Worm (Caenorhabditis elegans): ENCODE results near the gene Y57A10A.27.
"Not testable (repeated sequence)": the region's sequence is repeated elsewhere in the genome, so short reads cannot be mapped to it uniquely, and the experiment has no call there.

The Y57A10A.27 gene

DNA sequence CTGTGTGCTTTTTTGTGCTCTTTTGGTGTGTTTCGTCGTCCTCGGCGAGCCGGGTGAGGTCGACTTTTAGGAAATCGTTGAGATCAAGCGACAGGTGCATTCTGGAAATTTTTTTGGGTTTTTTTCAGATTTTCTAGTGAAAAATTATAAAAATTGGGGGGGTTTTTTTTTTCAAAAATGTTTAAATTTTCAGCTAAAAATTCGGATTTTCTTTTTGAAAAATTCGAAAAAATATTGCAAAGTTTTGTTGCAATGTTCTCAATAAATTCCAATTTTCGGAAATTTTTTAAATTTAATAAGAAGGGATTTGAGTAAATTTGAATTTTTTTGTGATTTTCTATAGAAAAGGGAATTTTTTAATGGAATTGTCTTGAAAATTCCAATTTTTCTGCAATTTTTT lies at the start of gene Y57A10A.27:
Y57A10A.27 (minus strand) TSS at position 101 of the 400 bp plus-strand sequence.
- TF ChIP-seq med-1 (GFP tag; optimal IDR thresholded peaks at IDR 0.05; ENCODE audit: insufficient read depth) (no peak), tab-1 (GFP tag; IDR thresholded peaks at IDR 0.05) (no peak), T22C8.4 (GFP tag; IDR thresholded peaks at IDR 0.05) (no peak), cog-1 (tag; optimal IDR thresholded peaks at IDR 0.05) (no peak), ztf-29 (GFP tag; IDR thresholded peaks at IDR 0.05) (no peak), ref-1 (GFP tag; conservative IDR thresholded peaks at IDR 0.05) (no peak), ztf-23 (GFP tag; IDR thresholded peaks at IDR 0.05) (no peak), klf-2 (GFP tag; conservative IDR thresholded peaks at IDR 0.05) (no peak), flt-1 (GFP tag; IDR thresholded peaks at IDR 0.05) (no peak)

DNA sequence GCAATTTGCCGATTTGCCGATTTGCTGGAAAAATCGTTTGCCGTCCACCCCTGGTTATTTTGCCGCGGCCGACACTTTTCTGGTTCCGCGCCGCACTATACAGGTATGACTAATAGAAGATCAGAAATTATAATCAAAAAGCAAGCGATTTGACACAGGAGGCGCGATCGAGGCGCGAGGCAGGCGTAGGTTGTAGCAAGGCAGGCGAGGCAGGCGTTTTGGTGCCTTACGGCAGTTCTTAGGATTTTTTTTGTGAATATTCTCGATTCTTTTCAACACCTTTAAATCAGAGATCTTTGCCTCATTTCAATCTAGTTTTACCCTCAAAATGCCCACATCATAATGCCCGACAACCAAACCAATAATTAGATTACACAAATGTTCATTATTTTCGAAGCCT lies 49.3 kb upstream of the Y57A10A.27 start, which contains the start of gene sre-56:
sre-56 (plus strand) TSS at position 301 of the 400 bp plus-strand sequence.
- TF ChIP-seq flt-1 (GFP tag; IDR thresholded peaks at IDR 0.05) = no peak
- no peak for TF ChIP-seq klf-2 (GFP tag; conservative IDR thresholded peaks at IDR 0.05)
- no peak for TF ChIP-seq ztf-23 (GFP tag; IDR thresholded peaks at IDR 0.05)
- TF ChIP-seq med-1 (GFP tag; optimal IDR thresholded peaks at IDR 0.05; ENCODE audit: insufficient read depth) = no peak
- TF ChIP-seq ref-1 (GFP tag; conservative IDR thresholded peaks at IDR 0.05) = no peak
- no peak for TF ChIP-seq tab-1 (GFP tag; IDR thresholded peaks at IDR 0.05)
- no peak for TF ChIP-seq cog-1 (tag; optimal IDR thresholded peaks at IDR 0.05)
- no peak for TF ChIP-seq ztf-29 (GFP tag; IDR thresholded peaks at IDR 0.05)
- no peak for TF ChIP-seq T22C8.4 (GFP tag; IDR thresholded peaks at IDR 0.05)

ce11 chrII:12323305-12323704 lies 48.5 kb upstream of the Y57A10A.27 start, which contains the start of gene sre-53:
TSS of gene sre-53 (minus strand) at chrII:12323405.
- TF ChIP-seq ztf-29 (GFP tag; IDR thresholded peaks at IDR 0.05) (no peak), ztf-23 (GFP tag; IDR thresholded peaks at IDR 0.05) (no peak), tab-1 (GFP tag; IDR thresholded peaks at IDR 0.05) (no peak), cog-1 (tag; optimal IDR thresholded peaks at IDR 0.05) (no peak), flt-1 (GFP tag; IDR thresholded peaks at IDR 0.05) (no peak), klf-2 (GFP tag; conservative IDR thresholded peaks at IDR 0.05) (no peak), T22C8.4 (GFP tag; IDR thresholded peaks at IDR 0.05) (no peak), med-1 (GFP tag; optimal IDR thresholded peaks at IDR 0.05; ENCODE audit: insufficient read depth) (no peak)

DNA sequence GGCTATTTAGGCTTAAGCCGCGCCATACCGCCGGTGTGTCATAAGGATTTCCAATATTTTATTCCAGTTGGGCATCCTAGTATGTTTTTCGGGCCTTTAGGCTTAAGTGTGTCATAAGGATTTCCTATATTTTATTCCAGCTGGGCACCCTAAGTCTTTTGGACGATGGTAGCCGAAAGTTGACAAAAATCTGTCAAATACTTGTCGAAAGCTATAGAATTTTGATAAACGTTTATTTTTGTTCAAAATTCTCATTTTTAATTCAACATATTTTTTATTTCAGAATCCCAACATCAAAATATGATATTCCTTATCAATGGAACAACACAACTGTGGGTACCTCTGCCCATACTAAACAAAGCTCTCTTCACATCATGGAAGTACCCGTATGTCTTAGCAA lies 43.7 kb upstream of the Y57A10A.27 start, which contains the start of gene sre-49:
sre-49 (plus strand) TSS at position 301 of the 400 bp plus-strand sequence.
- TF ChIP-seq tab-1, T22C8.4, ztf-29 (GFP tag; IDR thresholded peaks at IDR 0.05): not testable (repeated sequence)

DNA sequence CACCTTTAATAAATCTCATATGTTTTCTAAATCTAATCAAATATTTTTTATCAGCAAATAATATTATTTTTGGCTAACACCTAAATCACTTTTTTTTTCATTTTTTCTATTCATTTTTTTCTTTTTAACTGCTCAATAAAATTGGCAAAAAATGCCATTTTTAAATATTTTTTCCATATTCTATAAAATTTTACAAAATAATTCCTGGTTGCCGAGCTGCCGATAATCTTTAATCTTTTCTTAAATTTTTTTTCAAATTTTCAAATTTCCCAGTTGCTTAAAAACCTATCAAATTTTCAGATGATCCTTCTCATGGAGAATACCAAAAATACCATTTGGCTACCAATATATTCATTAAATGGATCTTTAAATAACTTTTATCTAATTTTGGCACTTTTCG lies 36.7 kb upstream of the Y57A10A.27 start, which contains the start of gene sre-51:
sre-51 (plus strand) TSS at position 301 of the 400 bp plus-strand sequence.
- no peak for TF ChIP-seq klf-2 (GFP tag; conservative IDR thresholded peaks at IDR 0.05)
- TF ChIP-seq ztf-23 (GFP tag; IDR thresholded peaks at IDR 0.05) = no peak
- TF ChIP-seq T22C8.4 (GFP tag; IDR thresholded peaks at IDR 0.05) = no peak
- no peak for TF ChIP-seq flt-1 (GFP tag; IDR thresholded peaks at IDR 0.05)
- TF ChIP-seq ref-1 (GFP tag; conservative IDR thresholded peaks at IDR 0.05) = no peak
- no peak for TF ChIP-seq ztf-29 (GFP tag; IDR thresholded peaks at IDR 0.05)
- TF ChIP-seq cog-1 (tag; optimal IDR thresholded peaks at IDR 0.05) = no peak

- TF ChIP-seq tab-1 (GFP tag; IDR thresholded peaks at IDR 0.05) (no peak), ref-1 (GFP tag; conservative IDR thresholded peaks at IDR 0.05) (no peak), klf-2 (GFP tag; conservative IDR thresholded peaks at IDR 0.05) (no peak), cog-1 (tag; optimal IDR thresholded peaks at IDR 0.05) (no peak), ztf-29 (GFP tag; IDR thresholded peaks at IDR 0.05) (no peak), T22C8.4 (GFP tag; IDR thresholded peaks at IDR 0.05) (no peak), flt-1 (GFP tag; IDR thresholded peaks at IDR 0.05) (no peak), med-1 (GFP tag; optimal IDR thresholded peaks at IDR 0.05; ENCODE audit: insufficient read depth) (no peak), ztf-23 (GFP tag; IDR thresholded peaks at IDR 0.05) (no peak)
Measured at ce11 chrII:12309614-12310013, 34.8 kb upstream of the Y57A10A.27 start, which contains the start of gene C50E10.2. TSS of gene C50E10.2 (minus strand) at chrII:12309714.

DNA sequence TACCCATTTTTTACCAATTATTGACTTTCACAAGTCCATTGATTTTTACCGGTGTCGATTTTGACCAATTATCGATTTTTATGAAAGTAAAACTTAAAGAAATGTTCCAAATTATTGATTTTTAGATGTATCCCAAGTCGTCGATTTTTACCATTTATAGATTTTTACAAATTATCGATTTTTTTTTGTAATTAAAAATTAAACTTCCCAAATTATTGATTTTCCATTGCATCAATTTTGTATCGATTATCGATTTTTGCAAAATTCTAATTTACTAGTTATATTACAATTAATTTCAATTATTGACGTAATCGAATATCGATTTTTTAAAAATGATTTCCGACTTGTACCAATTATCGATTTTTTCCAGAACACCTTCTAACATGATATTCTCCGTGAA lies 28.3 kb upstream of the Y57A10A.27 start, which contains the start of gene sre-50:
sre-50 (plus strand) TSS at position 384 of the 400 bp plus-strand sequence.
- TF ChIP-seq ref-1 (GFP tag; conservative IDR thresholded peaks at IDR 0.05) (no peak), T22C8.4 (GFP tag; IDR thresholded peaks at IDR 0.05) (peak; percentile 67; the same call in 1 of the 2 replicates), cog-1 (tag; optimal IDR thresholded peaks at IDR 0.05) (no peak), ztf-23 (GFP tag; IDR thresholded peaks at IDR 0.05) (no peak)

DNA sequence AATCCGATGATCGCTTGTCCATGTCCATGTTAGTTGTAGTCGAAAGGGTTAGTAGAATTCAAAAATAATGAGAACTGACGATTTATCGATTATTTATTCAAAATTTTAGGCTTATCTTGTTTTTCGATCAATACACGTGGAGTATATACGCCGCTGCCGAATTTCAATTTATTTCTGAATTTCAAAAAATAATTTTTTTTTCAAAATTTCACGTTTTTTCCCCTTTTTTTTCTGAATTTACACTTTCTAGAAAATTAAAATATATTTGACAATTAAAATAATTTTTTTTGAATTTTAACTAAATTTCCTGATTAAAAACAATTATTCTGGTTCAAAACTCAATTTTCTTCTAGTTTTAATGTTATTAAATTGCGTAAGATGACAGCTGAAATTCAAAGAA lies 27.5 kb upstream of the Y57A10A.27 start, which contains the start of gene C50E10.1:
C50E10.1 (minus strand) TSS at position 101 of the 400 bp plus-strand sequence.
- TF ChIP-seq ztf-29 (GFP tag; IDR thresholded peaks at IDR 0.05) (no peak), flt-1 (GFP tag; IDR thresholded peaks at IDR 0.05) (no peak), ref-1 (GFP tag; conservative IDR thresholded peaks at IDR 0.05) (no peak), tab-1 (GFP tag; IDR thresholded peaks at IDR 0.05) (no peak), cog-1 (tag; optimal IDR thresholded peaks at IDR 0.05) (no peak), ztf-23 (GFP tag; IDR thresholded peaks at IDR 0.05) (no peak), med-1 (GFP tag; optimal IDR thresholded peaks at IDR 0.05; ENCODE audit: insufficient read depth) (no peak), T22C8.4 (GFP tag; IDR thresholded peaks at IDR 0.05) (no peak), klf-2 (GFP tag; conservative IDR thresholded peaks at IDR 0.05) (no peak)

DNA sequence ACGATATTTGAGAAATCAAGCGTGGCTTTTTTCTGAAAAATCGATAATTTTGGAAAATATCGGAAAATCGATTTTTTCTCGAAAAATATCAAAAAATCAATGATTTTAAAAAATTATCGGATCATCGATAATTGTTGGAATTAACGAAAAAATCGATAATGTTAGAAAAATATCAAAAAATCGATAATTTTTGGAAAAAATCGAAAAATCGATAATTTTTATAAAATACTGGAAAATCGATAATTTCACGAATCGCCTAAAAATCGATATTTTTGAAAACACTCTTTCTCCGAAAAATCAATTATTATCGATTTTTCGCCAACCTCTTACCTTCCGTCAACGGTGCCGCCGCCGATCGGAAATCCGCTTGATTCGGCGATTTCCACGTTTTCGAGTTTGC lies 26.4 kb upstream of the Y57A10A.27 start:
- TF ChIP-seq T22C8.4 (GFP tag; IDR thresholded peaks at IDR 0.05) (peak; percentile 95), klf-2 (GFP tag; conservative IDR thresholded peaks at IDR 0.05) (no peak), cog-1 (tag; optimal IDR thresholded peaks at IDR 0.05) (no peak), ztf-23 (GFP tag; IDR thresholded peaks at IDR 0.05) (no peak), ztf-29 (GFP tag; IDR thresholded peaks at IDR 0.05) (no peak), ref-1 (GFP tag; conservative IDR thresholded peaks at IDR 0.05) (no peak), flt-1 (GFP tag; IDR thresholded peaks at IDR 0.05) (no peak), med-1 (GFP tag; optimal IDR thresholded peaks at IDR 0.05; ENCODE audit: insufficient read depth) (no peak)

DNA sequence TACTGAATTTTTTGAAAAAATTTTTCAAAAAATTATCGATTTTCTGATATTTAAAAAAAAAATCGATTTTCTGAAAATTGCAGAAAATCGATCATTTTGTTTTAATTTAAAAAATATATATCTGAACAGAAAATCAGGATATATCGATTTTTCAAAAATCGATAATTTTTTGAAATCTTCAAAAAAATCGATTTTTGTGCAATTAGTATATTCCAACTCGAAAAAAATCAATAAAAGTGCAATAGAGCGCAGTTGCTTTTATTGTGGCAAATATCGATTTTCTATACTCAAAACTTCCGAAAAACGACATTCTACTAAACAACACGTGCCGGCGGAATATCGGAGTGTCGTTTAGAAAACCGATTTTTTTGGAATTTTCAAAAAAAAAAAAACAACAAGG lies 25.8 kb upstream of the Y57A10A.27 start:
- TF ChIP-seq flt-1 (GFP tag; IDR thresholded peaks at IDR 0.05) (no peak), ztf-29 (GFP tag; IDR thresholded peaks at IDR 0.05) (no peak), ref-1 (GFP tag; conservative IDR thresholded peaks at IDR 0.05) (no peak), T22C8.4 (GFP tag; IDR thresholded peaks at IDR 0.05) (peak; percentile 84), tab-1 (GFP tag; IDR thresholded peaks at IDR 0.05) (no peak)

Data from whole organism, midembryonic.